Fruit fly (Drosophila melanogaster): Measurements from ENCODE around the gene CG4461.

DNA sequence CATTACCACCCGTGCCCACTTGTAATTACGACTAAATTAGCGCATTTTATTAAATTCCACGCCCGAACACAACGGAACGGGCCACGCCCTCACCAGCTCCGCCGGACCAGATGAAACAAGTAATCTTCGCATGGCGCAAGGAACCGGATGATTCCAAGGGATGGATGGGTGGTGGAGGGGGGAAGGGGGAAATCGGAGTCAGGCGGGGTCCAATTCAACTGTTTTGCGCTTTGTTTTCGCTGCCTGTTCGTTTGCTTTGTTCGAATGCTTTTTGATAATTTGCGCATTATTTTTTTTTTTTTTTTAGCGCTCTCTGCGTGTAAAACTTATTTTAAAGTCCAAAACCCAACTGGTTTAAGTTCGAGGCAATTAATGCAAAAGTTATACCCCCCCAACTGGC lies 21.5 kb downstream of the CG4461 start:
- TF ChIP-seq CG8478 (optimal IDR thresholded peaks at IDR 0.05) (no peak), psq (optimal IDR thresholded peaks at IDR 0.05) (no peak), EcR (GFP tag; optimal IDR thresholded peaks at IDR 0.05) (no peak), usp (GFP tag; optimal IDR thresholded peaks at IDR 0.05) (no peak), Dll (optimal IDR thresholded peaks at IDR 0.05) (no peak), pan (optimal IDR thresholded peaks at IDR 0.05) (no peak)

Measured in whole organism.